Fruit fly (Drosophila melanogaster) whole organism, embryonic: ENCODE measurements around the gene Oatp33Eb.

Experiments
- CG16779 ChIP-seq: fragments of 200-800 bp; sonication (Bioruptor generic); IDR thresholded peaks from 2 replicates; pipeline ENCODE4 v1.3.6; 2022; ENCODE audit warnings: missing biosample characterization, missing genetic modification characterization
- gfzf ChIP-seq: fragments of 200-800 bp; sonication (Bioruptor generic); optimal IDR thresholded peaks from 2 replicates; lab custom pipeline; 2016; ENCODE audit warnings: missing biosample characterization, mild to moderate bottlenecking, missing genetic modification characterization, moderate library complexity

DNA sequence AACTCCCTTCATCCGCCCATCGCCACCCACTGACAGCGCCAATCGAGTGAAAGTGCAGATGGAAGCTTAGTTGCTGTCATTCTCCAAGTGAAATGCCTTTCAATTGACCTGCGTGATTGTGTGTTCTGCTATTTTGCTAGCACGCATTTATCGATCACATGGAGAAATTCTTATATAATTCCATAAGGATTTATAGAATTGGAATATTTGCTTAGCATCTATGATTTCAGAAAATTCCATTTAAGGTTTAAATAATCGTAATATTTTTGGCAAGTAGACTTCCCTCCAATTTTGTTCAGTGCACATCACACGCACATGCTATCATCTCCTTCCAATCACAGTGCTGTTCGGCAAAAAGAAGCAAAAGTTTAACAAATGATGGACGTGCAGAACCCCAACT, 34.4 kb upstream of the Oatp33Eb start:
- no peak for TF ChIP-seq gfzf (GFP tag; lab: Kevin White, UChicago)
- TF ChIP-seq CG16779 (GFP tag; lab: Robert Waterston, UW) = no peak
